Fruit fly (Drosophila melanogaster): ENCODE measurements around the gene crb.
A peak's percentile ranks its signal among the peaks of the same experiment; 100 is the strongest.

crb gene

DNA sequence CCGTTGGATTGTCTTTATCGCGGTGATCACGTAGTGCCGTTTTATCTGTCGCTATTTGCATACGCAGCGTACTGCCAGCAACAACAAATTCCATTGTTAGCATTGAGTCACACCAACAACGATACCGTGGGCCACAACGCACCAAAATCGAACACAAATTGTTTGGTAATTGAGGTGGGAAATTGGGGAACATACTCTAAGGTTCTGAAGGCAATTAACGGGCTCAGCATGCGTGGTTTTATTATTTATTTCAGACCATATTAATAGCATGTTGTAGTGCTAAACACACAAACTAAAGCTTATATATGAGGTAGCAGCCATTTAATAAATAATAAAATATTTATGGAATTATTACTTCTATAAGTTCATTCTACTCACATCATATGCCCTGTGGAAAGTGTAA lies 3.7 kb downstream of the crb start (continued):
- TF ChIP-seq pnt (GFP tag; optimal IDR thresholded peaks at IDR 0.05) = no peak
- TF ChIP-seq CG4820 (GFP tag; optimal IDR thresholded peaks at IDR 0.05) = no peak
- TF ChIP-seq pros (GFP tag; optimal IDR thresholded peaks at IDR 0.05) = no peak
- no peak for TF ChIP-seq HLH4C (GFP tag; IDR thresholded peaks at IDR 0.05; ENCODE audit: partially characterized antibody)
- TF ChIP-seq CG3065 (GFP tag; optimal IDR thresholded peaks at IDR 0.05) = no peak
- peak; percentile 24 for TF ChIP-seq nmo (GFP tag; optimal IDR thresholded peaks at IDR 0.05)
- peak; percentile 43; the same call in 1 of the 3 replicates for TF ChIP-seq ci (GFP tag; IDR thresholded peaks at IDR 0.05)
- peak; percentile 8 for TF ChIP-seq BtbVII (GFP tag; optimal IDR thresholded peaks at IDR 0.05)
- no peak for TF ChIP-seq gfzf (GFP tag; optimal IDR thresholded peaks at IDR 0.05)
- TF ChIP-seq h (optimal IDR thresholded peaks at IDR 0.05) = no peak
- TF ChIP-seq D (optimal IDR thresholded peaks at IDR 0.05) = no peak
- TF ChIP-seq D (GFP tag; optimal IDR thresholded peaks at IDR 0.05) = no peak
- no peak for TF ChIP-seq CG17568 (GFP tag; optimal IDR thresholded peaks at IDR 0.05)
- TF ChIP-seq CG2129 (GFP tag; IDR thresholded peaks at IDR 0.05; ENCODE audit: partially characterized antibody) = no peak
- TF ChIP-seq CG11504 (tag; optimal IDR thresholded peaks at IDR 0.05) = peak; percentile 39
- peak; percentile 47; the same call in 1 of the 3 replicates for TF ChIP-seq Aef1 (GFP tag; IDR thresholded peaks at IDR 0.05)
- peak in 1 of 2 experiments; percentile 18 for TF ChIP-seq Hr51 (GFP tag; optimal IDR thresholded peaks at IDR 0.05)
- TF ChIP-seq CG42726 (GFP tag; IDR thresholded peaks at IDR 0.05; ENCODE audit: partially characterized antibody) = no peak
- TF ChIP-seq ac (GFP tag; optimal IDR thresholded peaks at IDR 0.05) = no peak
- no peak for TF ChIP-seq CG4617 (GFP tag; optimal IDR thresholded peaks at IDR 0.05; ENCODE audit: borderline replicate concordance)
- TF ChIP-seq Bteb2 (GFP tag; optimal IDR thresholded peaks at IDR 0.05) = no peak
- peak; percentile 31 for TF ChIP-seq Max (GFP tag; optimal IDR thresholded peaks at IDR 0.05)
- TF ChIP-seq shn (GFP tag; optimal IDR thresholded peaks at IDR 0.05) = no peak
- no peak for TF ChIP-seq Mrtf (GFP tag; IDR thresholded peaks at IDR 0.05)
- TF ChIP-seq Spps (tag; optimal IDR thresholded peaks at IDR 0.05) = no peak
- TF ChIP-seq lbe (GFP tag; optimal IDR thresholded peaks at IDR 0.05) = no peak
- TF ChIP-seq dpn (GFP tag; optimal IDR thresholded peaks at IDR 0.05) = no peak
- peak; percentile 36 for TF ChIP-seq CG15269 (tag; optimal IDR thresholded peaks at IDR 0.05)
- no peak for TF ChIP-seq CG8290 (GFP tag; optimal IDR thresholded peaks at IDR 0.05)
- TF ChIP-seq CG8290 (tag; optimal IDR thresholded peaks at IDR 0.05) = no peak
- TF ChIP-seq PHDP (tag; optimal IDR thresholded peaks at IDR 0.05) = no peak
- no peak for TF ChIP-seq dan (GFP tag; IDR thresholded peaks at IDR 0.05)
- no peak for TF ChIP-seq CG12155 (GFP tag; optimal IDR thresholded peaks at IDR 0.05)
- TF ChIP-seq CG9215 (GFP tag; IDR thresholded peaks at IDR 0.05) = no peak
- no peak for TF ChIP-seq CG9932 (GFP tag; IDR thresholded peaks at IDR 0.05)
- no peak for TF ChIP-seq ash1 (GFP tag; optimal IDR thresholded peaks at IDR 0.05)
- TF ChIP-seq sd (tag; optimal IDR thresholded peaks at IDR 0.05) = peak; percentile 24
- TF ChIP-seq CG2889 (GFP tag; IDR thresholded peaks at IDR 0.05) = no peak
- 0 out of 2 replicates have a peak, but pooled peaks have one; percentile 13 for TF ChIP-seq ap (GFP tag; IDR thresholded peaks at IDR 0.05)
- peak; percentile 46 for TF ChIP-seq CG7556 (GFP tag; optimal IDR thresholded peaks at IDR 0.05)
- peak; percentile 57 for TF ChIP-seq dmrt11E (tag; optimal IDR thresholded peaks at IDR 0.05)
- no peak for TF ChIP-seq org-1 (GFP tag; optimal IDR thresholded peaks at IDR 0.05)
- peak; percentile 12 for TF ChIP-seq CG10267 (tag; optimal IDR thresholded peaks at IDR 0.05)
- no peak for TF ChIP-seq slp2 (GFP tag; optimal IDR thresholded peaks at IDR 0.05)
- TF ChIP-seq hb (GFP tag; IDR thresholded peaks at IDR 0.05; ENCODE audit: partially characterized antibody) = no peak
- TF ChIP-seq CG2116 (GFP tag; optimal IDR thresholded peaks at IDR 0.05) = no peak
- peak; percentile 1 for TF ChIP-seq Xbp1 (GFP tag; optimal IDR thresholded peaks at IDR 0.05)
- TF ChIP-seq CG13894 (tag; optimal IDR thresholded peaks at IDR 0.05) = no peak
- TF ChIP-seq CG12104 (GFP tag; optimal IDR thresholded peaks at IDR 0.05) = no peak
- TF ChIP-seq fru (optimal IDR thresholded peaks at IDR 0.05) = no peak
- no peak for TF ChIP-seq CG14965 (GFP tag; optimal IDR thresholded peaks at IDR 0.05; ENCODE audit: borderline replicate concordance)
- TF ChIP-seq ssp (GFP tag; IDR thresholded peaks at IDR 0.05) = no peak

Data from whole organism, embryonic.